Worm (Caenorhabditis elegans) whole organism, midembryonic: ENCODE data around the gene unc-116.

Source experiments
- T22C8.4 ChIP-seq: fragments of 200-800 bp; sonication (Bioruptor generic); IDR thresholded peaks from 2 replicates; pipeline ENCODE4 v1.3.6; 2022; ENCODE audit warnings: missing genetic modification characterization, missing compliant biosample characterization
- cog-1 ChIP-seq: sonication (generic microtip); optimal IDR thresholded peaks from 2 replicates; lab custom pipeline; 2016; ENCODE audit warnings: missing genetic modification characterization, missing compliant biosample characterization
- flt-1 ChIP-seq: fragments of 200-800 bp; sonication (Bioruptor generic); IDR thresholded peaks from 2 replicates; pipeline ENCODE4 v1.3.6; 2022; ENCODE audit warnings: missing genetic modification characterization, missing compliant biosample characterization
- klf-2 ChIP-seq: fragments of 200-800 bp; sonication (Bioruptor generic); conservative IDR thresholded peaks from 2 replicates; pipeline ENCODE4 v1.3.6; 2022; ENCODE audit warnings: missing genetic modification reagents, missing genetic modification characterization, missing compliant biosample characterization
- med-1 ChIP-seq: sonication (generic microtip); optimal IDR thresholded peaks from 2 replicates; lab custom pipeline; 2017; ENCODE audit warnings: missing genetic modification characterization, mild to moderate bottlenecking, missing compliant biosample characterization, antibody characterized with exemption, missing genetic modification reagents; ENCODE audit not compliant: insufficient read depth
- ref-1 ChIP-seq: fragments of 200-800 bp; sonication (Bioruptor generic); conservative IDR thresholded peaks from 2 replicates; pipeline ENCODE4 v1.3.6; 2022; ENCODE audit warnings: missing genetic modification reagents, missing genetic modification characterization, missing compliant biosample characterization
- tab-1 ChIP-seq: fragments of 200-800 bp; sonication (Bioruptor generic); IDR thresholded peaks from 2 replicates; pipeline ENCODE4 v1.3.6; 2022; ENCODE audit warnings: missing genetic modification characterization, missing compliant biosample characterization
- ztf-23 ChIP-seq: fragments of 200-800 bp; sonication (Bioruptor generic); IDR thresholded peaks from 2 replicates; pipeline ENCODE4 v1.3.6; 2022; ENCODE audit warnings: missing genetic modification reagents, missing genetic modification characterization, missing compliant biosample characterization
- ztf-29 ChIP-seq: fragments of 200-800 bp; sonication (Bioruptor generic); IDR thresholded peaks from 2 replicates; pipeline ENCODE4 v1.3.6; 2022; ENCODE audit warnings: missing genetic modification reagents, missing genetic modification characterization, missing compliant biosample characterization

unc-116 gene

DNA sequence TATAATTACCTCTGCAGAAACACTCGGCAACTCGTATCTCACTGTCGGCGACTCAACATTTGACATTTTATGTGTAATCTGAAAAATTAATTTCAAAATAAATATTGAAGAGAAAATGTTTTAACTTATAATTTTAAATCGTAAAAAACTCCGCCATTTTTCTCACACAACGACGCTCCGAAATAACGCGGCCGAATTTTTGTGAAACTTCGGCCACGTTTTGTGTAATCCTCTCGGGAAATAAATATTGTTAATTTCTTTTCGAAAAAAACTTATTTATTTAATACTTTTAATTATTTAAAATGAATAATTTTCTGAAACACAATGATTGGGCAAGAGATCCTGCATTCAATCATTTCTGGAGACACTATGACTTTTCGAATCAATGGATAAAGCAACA is 47.6 kb downstream of the unc-116 start, which contains the start of the genes F10E9.7 and F10E9.5:
TSS of gene F10E9.7 (minus strand) at position 86 of the 400 bp plus-strand sequence.
TSS of gene F10E9.5 (plus strand) at position 237 of the 400 bp plus-strand sequence.
- TF ChIP-seq ztf-23 = peak; percentile 73; the same call in 1 of the 2 replicates
- no peak for TF ChIP-seq ztf-29
- no peak for TF ChIP-seq T22C8.4
- TF ChIP-seq ref-1 (GFP tag; lab: Robert Waterston, UW) = no peak
- TF ChIP-seq med-1 (GFP tag; lab: Kevin White, UChicago) = no peak
- peak; percentile 71; the same call in 1 of the 2 replicates for TF ChIP-seq flt-1 (GFP tag; lab: Robert Waterston, UW)
- peak; percentile 40 for TF ChIP-seq cog-1 (tag; lab: Kevin White, UChicago)
- TF ChIP-seq tab-1 (GFP tag; lab: Robert Waterston, UW) = no peak
- TF ChIP-seq klf-2 = 0 out of 2 replicates have a peak, but pooled peaks have one; percentile 40

DNA sequence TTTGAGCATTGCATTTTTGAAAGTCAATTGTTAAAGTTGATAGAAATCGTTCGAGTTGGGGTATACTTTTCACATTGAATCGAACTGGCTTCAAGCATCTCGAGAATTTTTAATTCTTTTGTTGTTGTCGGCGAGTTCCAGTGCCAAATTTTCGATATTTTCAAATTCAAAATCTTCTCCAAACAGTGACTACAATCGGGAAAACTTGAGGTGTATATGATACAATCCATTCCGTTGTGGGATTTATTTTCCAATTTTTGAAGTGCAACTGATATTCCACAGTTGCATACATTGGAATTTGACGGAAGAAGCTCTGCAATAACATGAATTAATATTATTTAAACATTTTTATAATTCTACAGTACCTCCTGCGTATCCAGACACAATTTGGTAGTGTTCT is 49.2 kb downstream of the unc-116 start:
- TF ChIP-seq T22C8.4 = no peak
- TF ChIP-seq cog-1 (tag; lab: Kevin White, UChicago) = no peak
- no peak for TF ChIP-seq klf-2
- no peak for TF ChIP-seq med-1 (GFP tag; lab: Kevin White, UChicago)
- no peak for TF ChIP-seq ref-1 (GFP tag; lab: Robert Waterston, UW)
- TF ChIP-seq flt-1 (GFP tag; lab: Robert Waterston, UW) = no peak

ce11 chrIII:8305304-8305703 is 49.7 kb downstream of the unc-116 start:
- TF ChIP-seq med-1 (GFP tag; lab: Kevin White, UChicago) (no peak), ztf-29 (no peak)

- no peak for TF ChIP-seq ref-1 (GFP tag; lab: Robert Waterston, UW)
- no peak for TF ChIP-seq med-1 (GFP tag; lab: Kevin White, UChicago)
- TF ChIP-seq T22C8.4 = no peak
- TF ChIP-seq ztf-23 = no peak
Observed at ce11 chrIII:8303440-8303839, 51.5 kb downstream of the unc-116 start.
